Worm (Caenorhabditis elegans) whole organism, midembryonic: ENCODE measurements around the gene srh-233.

Experiments
- flt-1 ChIP-seq: fragments of 200-800 bp; sonication (Bioruptor generic); IDR thresholded peaks from 2 replicates; pipeline ENCODE4 v1.3.6; 2022; ENCODE audit warnings: missing genetic modification characterization, missing compliant biosample characterization
- klf-2 ChIP-seq: fragments of 200-800 bp; sonication (Bioruptor generic); conservative IDR thresholded peaks from 2 replicates; pipeline ENCODE4 v1.3.6; 2022; ENCODE audit warnings: missing genetic modification reagents, missing genetic modification characterization, missing compliant biosample characterization

ce11 chrV:20049065-20049464 lies at the start of gene srh-233:
- TF ChIP-seq flt-1 (GFP tag; lab: Robert Waterston, UW) (no peak), klf-2 (GFP tag; lab: Robert Waterston, UW) (no peak)
